Worm (Caenorhabditis elegans) whole organism, L3 larva: ENCODE measurements around the gene let-858.

Source experiments
- R02D3.7 ChIP-seq: fragments of 150-350 bp; optimal IDR thresholded peaks from 2 replicates; lab custom pipeline; 2014; ENCODE audit warnings: missing biosample characterization, missing genetic modification characterization
- ZK546.5 ChIP-seq: sonication (generic microtip); optimal IDR thresholded peaks from 2 replicates; lab custom pipeline; 2017; ENCODE audit warnings: missing biosample characterization, missing genetic modification characterization
- ama-1 ChIP-seq: fragments of 150-350 bp; optimal IDR thresholded peaks from 2 replicates; lab custom pipeline; 2018
- ceh-28 ChIP-seq: fragments of 150-350 bp; optimal IDR thresholded peaks from 2 replicates; lab custom pipeline; 2014; ENCODE audit warnings: missing biosample characterization, missing genetic modification reagents, missing genetic modification characterization
- daf-12 ChIP-seq: fragments of 150-350 bp; optimal IDR thresholded peaks from 2 replicates; lab custom pipeline; 2014; ENCODE audit warnings: missing biosample characterization, missing genetic modification reagents, missing genetic modification characterization
- egl-27 ChIP-seq: sonication (generic microtip); optimal IDR thresholded peaks from 4 replicates; lab custom pipeline; 2017; ENCODE audit warnings: missing biosample characterization, missing genetic modification reagents, missing genetic modification characterization
- egl-5 ChIP-seq: fragments of 150-350 bp; optimal IDR thresholded peaks from 2 replicates; lab custom pipeline; 2017; ENCODE audit warnings: missing biosample characterization, missing genetic modification reagents, missing genetic modification characterization, inconsistent platforms
- elt-1 ChIP-seq: fragments of 150-350 bp; optimal IDR thresholded peaks from 2 replicates; lab custom pipeline; 2014; ENCODE audit warnings: missing biosample characterization, missing genetic modification characterization
- elt-2 ChIP-seq: sonication (generic microtip); optimal IDR thresholded peaks from 2 replicates; lab custom pipeline; 2016; ENCODE audit warnings: missing genetic modification reagents, mild to moderate bottlenecking, missing genetic modification characterization, missing compliant biosample characterization
- elt-3 ChIP-seq, 3 experiments: fragments of 150-350 bp in 1 of 3; sonication (generic microtip) in 2 of 3; optimal IDR thresholded peaks; 2 replicates in 2 of 3; 4 replicates in 1 of 3; lab custom pipeline; 2014 to 2017; ENCODE audit warnings: missing biosample characterization in 3 of 3, missing genetic modification characterization in 3 of 3
- eor-1 ChIP-seq, 2 experiments: fragments of 150-350 bp; optimal IDR thresholded peaks; 2 replicates each; lab custom pipeline; 2014 to 2018; ENCODE audit warnings: missing biosample characterization in 2 of 2, missing genetic modification characterization in 2 of 2
- fkh-10 ChIP-seq: sonication (generic microtip); optimal IDR thresholded peaks from 2 replicates; lab custom pipeline; 2017; ENCODE audit warnings: missing biosample characterization, missing genetic modification reagents, missing genetic modification characterization
- fos-1 ChIP-seq: fragments of 150-350 bp; optimal IDR thresholded peaks from 2 replicates; lab custom pipeline; 2014; ENCODE audit warnings: missing biosample characterization, missing genetic modification characterization
- hmg-11 ChIP-seq: sonication (generic microtip); optimal IDR thresholded peaks from 2 replicates; lab custom pipeline; 2016; ENCODE audit warnings: missing genetic modification characterization, missing compliant biosample characterization
- jun-1 ChIP-seq: fragments of 150-350 bp; optimal IDR thresholded peaks from 2 replicates; lab custom pipeline; 2014; ENCODE audit warnings: missing biosample characterization, missing genetic modification reagents, missing genetic modification characterization
- lin-15B ChIP-seq: fragments of 150-350 bp; optimal IDR thresholded peaks from 2 replicates; lab custom pipeline; 2014; ENCODE audit warnings: missing biosample characterization, missing genetic modification characterization
- lin-39 ChIP-seq: fragments of 150-350 bp; optimal IDR thresholded peaks from 2 replicates; lab custom pipeline; 2018; ENCODE audit warnings: missing biosample characterization, missing genetic modification reagents, missing genetic modification characterization
- lsy-12 ChIP-seq: sonication (generic microtip); optimal IDR thresholded peaks from 2 replicates; lab custom pipeline; 2016; ENCODE audit warnings: mild to moderate bottlenecking, missing genetic modification characterization, missing compliant biosample characterization
- mml-1 ChIP-seq: fragments of 150-350 bp; sonication (generic microtip); optimal IDR thresholded peaks from 3 replicates; lab custom pipeline; 2014; ENCODE audit warnings: missing biosample characterization, missing genetic modification characterization
- nfya-1 ChIP-seq: sonication (generic microtip); optimal IDR thresholded peaks from 2 replicates; lab custom pipeline; 2017; ENCODE audit warnings: missing genetic modification characterization, mild to moderate bottlenecking, missing compliant biosample characterization, antibody characterized with exemption, moderate library complexity; ENCODE audit not compliant: insufficient read depth
- nhr-11 ChIP-seq: fragments of 150-350 bp; optimal IDR thresholded peaks from 2 replicates; lab custom pipeline; 2014; ENCODE audit warnings: missing biosample characterization, missing genetic modification characterization
- nhr-12 ChIP-seq: fragments of 150-350 bp; optimal IDR thresholded peaks from 2 replicates; lab custom pipeline; 2014; ENCODE audit warnings: missing biosample characterization, missing genetic modification characterization
- nhr-23 ChIP-seq: fragments of 150-350 bp; optimal IDR thresholded peaks from 2 replicates; lab custom pipeline; 2014; ENCODE audit warnings: missing biosample characterization, missing genetic modification reagents, missing genetic modification characterization
- nhr-25 ChIP-seq: sonication (generic microtip); optimal IDR thresholded peaks from 2 replicates; lab custom pipeline; 2017; ENCODE audit warnings: missing biosample characterization, missing genetic modification characterization
- nhr-28 ChIP-seq: fragments of 150-350 bp; optimal IDR thresholded peaks from 2 replicates; lab custom pipeline; 2014; ENCODE audit warnings: missing biosample characterization, missing genetic modification characterization
- nhr-76 ChIP-seq: fragments of 150-350 bp; sonication (generic microtip); optimal IDR thresholded peaks from 5 replicates; lab custom pipeline; 2014; ENCODE audit warnings: missing biosample characterization, missing genetic modification characterization
- pha-4 ChIP-seq: fragments of 150-350 bp; optimal IDR thresholded peaks from 2 replicates; lab custom pipeline; 2014; ENCODE audit warnings: missing biosample characterization, missing genetic modification reagents, missing genetic modification characterization
- pqm-1 ChIP-seq: fragments of 150-350 bp; optimal IDR thresholded peaks from 2 replicates; lab custom pipeline; 2017; ENCODE audit warnings: missing biosample characterization, missing genetic modification characterization, inconsistent platforms
- sea-2 ChIP-seq: fragments of 150-350 bp; sonication (generic microtip); optimal IDR thresholded peaks from 4 replicates; lab custom pipeline; 2014; ENCODE audit warnings: missing biosample characterization, missing genetic modification reagents, missing genetic modification characterization
- skn-1 ChIP-seq: fragments of 150-350 bp; optimal IDR thresholded peaks from 2 replicates; lab custom pipeline; 2014; ENCODE audit warnings: missing biosample characterization, missing genetic modification characterization
- snpc-4 ChIP-seq: fragments of 150-350 bp; optimal IDR thresholded peaks from 2 replicates; lab custom pipeline; 2014; ENCODE audit warnings: missing biosample characterization, missing genetic modification characterization
- tbx-2 ChIP-seq: sonication (generic microtip); optimal IDR thresholded peaks from 2 replicates; lab custom pipeline; 2016; ENCODE audit warnings: mild to moderate bottlenecking, missing genetic modification characterization, missing compliant biosample characterization
- unc-39 ChIP-seq: sonication (generic microtip); optimal IDR thresholded peaks from 4 replicates; lab custom pipeline; 2017; ENCODE audit warnings: missing biosample characterization, missing genetic modification characterization
- unc-62 ChIP-seq: fragments of 150-350 bp; sonication (generic microtip); optimal IDR thresholded peaks from 4 replicates; lab custom pipeline; 2014; ENCODE audit warnings: missing biosample characterization, missing genetic modification reagents, missing genetic modification characterization
- zag-1 ChIP-seq: fragments of 150-350 bp; optimal IDR thresholded peaks from 2 replicates; lab custom pipeline; 2014; ENCODE audit warnings: missing biosample characterization, missing genetic modification characterization
- ztf-11 ChIP-seq: fragments of 150-350 bp; optimal IDR thresholded peaks from 2 replicates; lab custom pipeline; 2014; ENCODE audit warnings: missing biosample characterization, missing genetic modification characterization
- ztf-4 ChIP-seq: fragments of 150-350 bp; optimal IDR thresholded peaks from 2 replicates; lab custom pipeline; 2014; ENCODE audit warnings: missing biosample characterization, missing genetic modification characterization

let-858 gene

ce11 chrII:11041846-11042262, 19.7 kb downstream of the let-858 start:
- TF ChIP-seq lin-39 (tag; lab: Kevin White, UChicago) (peak; percentile 12), elt-3 (tag; optimal IDR thresholded peaks at IDR 0.05; lab: Kevin White, UChicago) (no peak), snpc-4 (tag; lab: Kevin White, UChicago) (no peak), egl-27 (tag; lab: Kevin White, UChicago) (no peak), skn-1 (tag; lab: Kevin White, UChicago) (no peak), ceh-28 (tag; lab: Kevin White, UChicago) (peak; percentile 49), lsy-12 (no peak), zag-1 (no peak), sea-2 (no peak), ama-1 (lab: Kevin White, UChicago) (no peak), elt-2 (tag; lab: Kevin White, UChicago) (no peak), lin-15B (no peak), nfya-1 (peak; percentile 47), nhr-25 (tag; lab: Kevin White, UChicago) (no peak)

DNA sequence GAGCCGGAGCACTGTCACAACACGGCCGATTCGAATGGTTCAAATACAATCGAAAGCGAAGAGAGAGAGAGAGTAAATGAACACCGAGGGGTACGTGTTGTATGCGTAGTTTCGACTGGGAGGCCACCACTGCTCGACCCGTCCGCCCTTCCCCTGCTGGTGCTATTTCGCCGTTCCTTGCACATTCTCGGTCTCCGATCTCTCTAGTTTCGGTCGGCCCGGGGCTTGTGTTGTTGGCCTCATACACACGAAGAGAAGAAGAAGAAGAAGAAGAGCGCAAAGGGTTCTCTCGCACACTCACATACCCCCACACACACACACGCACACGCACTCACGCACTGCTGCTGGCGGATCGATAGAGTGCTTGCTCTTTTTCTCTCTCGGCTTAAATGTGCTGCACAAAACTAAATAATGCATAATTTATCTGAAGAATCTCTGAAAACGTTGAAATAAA, 20.7 kb downstream of the let-858 start:
- TF ChIP-seq skn-1 (tag; lab: Kevin White, UChicago) (peak; percentile 46), daf-12 (tag; lab: Kevin White, UChicago) (no peak), mml-1 (no peak), lsy-12 (peak; percentile 31), elt-2 (tag; lab: Kevin White, UChicago) (peak; percentile 89), fos-1 (tag; lab: Kevin White, UChicago) (no peak), egl-5 (peak; percentile 55), ztf-4 (no peak), lin-15B (peak; percentile 67), nhr-11 (tag; lab: Kevin White, UChicago) (no peak), ceh-28 (tag; lab: Kevin White, UChicago) (peak; percentile 78), sea-2 (peak; percentile 25), nfya-1 (peak; percentile 86), nhr-28 (no peak), ztf-11 (tag; lab: Kevin White, UChicago) (peak; percentile 18), lin-39 (tag; lab: Kevin White, UChicago) (peak; percentile 86), elt-1 (no peak), ZK546.5 (no peak), nhr-25 (tag; lab: Kevin White, UChicago) (peak; percentile 24), fkh-10 (peak; percentile 45), snpc-4 (tag; lab: Kevin White, UChicago) (peak; percentile 21), egl-27 (tag; lab: Kevin White, UChicago) (peak; percentile 52), zag-1 (no peak), tbx-2 (tag; lab: Kevin White, UChicago) (peak; percentile 23), elt-3 (tag; optimal IDR thresholded peaks at IDR 0.05; lab: Kevin White, UChicago) (no peak), pha-4 (tag; lab: Kevin White, UChicago) (peak; percentile 64), pqm-1 (tag; lab: Kevin White, UChicago) (peak; percentile 71), hmg-11 (tag; lab: Kevin White, UChicago) (peak; percentile 94), unc-62 (peak; percentile 19), unc-39 (tag; lab: Kevin White, UChicago) (no peak), jun-1 (peak; percentile 42)

- no peak for TF ChIP-seq nhr-23 (tag; lab: Kevin White, UChicago)
- TF ChIP-seq nhr-25 (tag; lab: Kevin White, UChicago) = no peak
- no peak for TF ChIP-seq ama-1 (lab: Kevin White, UChicago)
- peak; percentile 86 for TF ChIP-seq elt-1
- TF ChIP-seq nhr-12 (tag; lab: Kevin White, UChicago) = no peak
These were observed 21.5 kb downstream of the let-858 start for ce11 chrII:11043546-11044192.

DNA sequence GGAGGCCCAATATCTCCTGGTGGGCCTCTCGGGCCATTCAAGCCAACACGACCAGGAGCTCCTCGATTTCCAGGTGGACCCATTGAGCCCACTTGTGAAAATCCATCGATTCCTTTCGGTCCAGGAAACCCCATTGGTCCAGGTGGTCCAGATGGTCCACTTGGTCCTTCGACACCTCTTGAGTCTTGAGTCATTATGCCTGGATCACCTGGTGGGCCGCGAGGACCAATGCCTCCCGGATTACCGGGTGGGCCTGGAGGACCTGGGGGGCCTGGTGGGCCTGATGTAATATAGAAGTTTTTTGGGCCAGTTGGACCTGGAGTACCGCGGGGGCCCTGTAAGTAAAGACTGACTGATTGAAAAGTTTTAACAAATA, 22.0 kb downstream of the let-858 start:
- TF ChIP-seq fos-1 (tag; lab: Kevin White, UChicago) (no peak), nhr-28 (no peak), lin-15B (no peak), elt-2 (tag; lab: Kevin White, UChicago) (no peak), egl-5 (no peak), eor-1 (tag; optimal IDR thresholded peaks at IDR 0.05; lab: Kevin White, UChicago) (no peak), pha-4 (tag; lab: Kevin White, UChicago) (no peak), skn-1 (tag; lab: Kevin White, UChicago) (no peak), jun-1 (no peak), hmg-11 (tag; lab: Kevin White, UChicago) (no peak), elt-3 (tag; optimal IDR thresholded peaks at IDR 0.05; lab: Kevin White, UChicago) (no peak), nhr-76 (tag; lab: Kevin White, UChicago) (no peak), R02D3.7 (tag; lab: Kevin White, UChicago) (no peak)
